Fruit fly (Drosophila melanogaster) S2 (cell line): ENCODE data around the gene tap.

ENCODE experiments used
- CG8478 ChIP-seq: fragments of >200 bp; optimal IDR thresholded peaks from 2 replicates; lab custom pipeline; 2018
- CTCF ChIP-seq, 2 experiments: fragments of >200 bp; optimal IDR thresholded peaks; 2 replicates each; lab custom pipeline; 2018

- TF ChIP-seq CG8478 (lab: Kevin White, UChicago) = no peak
- no peak for TF ChIP-seq CTCF (optimal IDR thresholded peaks at IDR 0.05; lab: Kevin White, UChicago)
Observed at dm6 chr3L:17402399-17402798, 42.9 kb downstream of the tap start.
